Worm (Caenorhabditis elegans) whole organism, midembryonic: ENCODE measurements around the gene C16D9.5.

Experiments
- T22C8.4 ChIP-seq: fragments of 200-800 bp; sonication (Bioruptor generic); IDR thresholded peaks from 2 replicates; pipeline ENCODE4 v1.3.6; 2022; ENCODE audit warnings: missing genetic modification characterization, missing compliant biosample characterization
- cog-1 ChIP-seq: sonication (generic microtip); optimal IDR thresholded peaks from 2 replicates; lab custom pipeline; 2016; ENCODE audit warnings: missing genetic modification characterization, missing compliant biosample characterization
- flt-1 ChIP-seq: fragments of 200-800 bp; sonication (Bioruptor generic); IDR thresholded peaks from 2 replicates; pipeline ENCODE4 v1.3.6; 2022; ENCODE audit warnings: missing genetic modification characterization, missing compliant biosample characterization
- klf-2 ChIP-seq: fragments of 200-800 bp; sonication (Bioruptor generic); conservative IDR thresholded peaks from 2 replicates; pipeline ENCODE4 v1.3.6; 2022; ENCODE audit warnings: missing genetic modification reagents, missing genetic modification characterization, missing compliant biosample characterization
- med-1 ChIP-seq: sonication (generic microtip); optimal IDR thresholded peaks from 2 replicates; lab custom pipeline; 2017; ENCODE audit warnings: missing genetic modification characterization, mild to moderate bottlenecking, missing compliant biosample characterization, antibody characterized with exemption, missing genetic modification reagents; ENCODE audit not compliant: insufficient read depth
- ref-1 ChIP-seq: fragments of 200-800 bp; sonication (Bioruptor generic); conservative IDR thresholded peaks from 2 replicates; pipeline ENCODE4 v1.3.6; 2022; ENCODE audit warnings: missing genetic modification reagents, missing genetic modification characterization, missing compliant biosample characterization
- tab-1 ChIP-seq: fragments of 200-800 bp; sonication (Bioruptor generic); IDR thresholded peaks from 2 replicates; pipeline ENCODE4 v1.3.6; 2022; ENCODE audit warnings: missing genetic modification characterization, missing compliant biosample characterization
- ztf-23 ChIP-seq: fragments of 200-800 bp; sonication (Bioruptor generic); IDR thresholded peaks from 2 replicates; pipeline ENCODE4 v1.3.6; 2022; ENCODE audit warnings: missing genetic modification reagents, missing genetic modification characterization, missing compliant biosample characterization
- ztf-29 ChIP-seq: fragments of 200-800 bp; sonication (Bioruptor generic); IDR thresholded peaks from 2 replicates; pipeline ENCODE4 v1.3.6; 2022; ENCODE audit warnings: missing genetic modification reagents, missing genetic modification characterization, missing compliant biosample characterization

The C16D9.5 gene

DNA sequence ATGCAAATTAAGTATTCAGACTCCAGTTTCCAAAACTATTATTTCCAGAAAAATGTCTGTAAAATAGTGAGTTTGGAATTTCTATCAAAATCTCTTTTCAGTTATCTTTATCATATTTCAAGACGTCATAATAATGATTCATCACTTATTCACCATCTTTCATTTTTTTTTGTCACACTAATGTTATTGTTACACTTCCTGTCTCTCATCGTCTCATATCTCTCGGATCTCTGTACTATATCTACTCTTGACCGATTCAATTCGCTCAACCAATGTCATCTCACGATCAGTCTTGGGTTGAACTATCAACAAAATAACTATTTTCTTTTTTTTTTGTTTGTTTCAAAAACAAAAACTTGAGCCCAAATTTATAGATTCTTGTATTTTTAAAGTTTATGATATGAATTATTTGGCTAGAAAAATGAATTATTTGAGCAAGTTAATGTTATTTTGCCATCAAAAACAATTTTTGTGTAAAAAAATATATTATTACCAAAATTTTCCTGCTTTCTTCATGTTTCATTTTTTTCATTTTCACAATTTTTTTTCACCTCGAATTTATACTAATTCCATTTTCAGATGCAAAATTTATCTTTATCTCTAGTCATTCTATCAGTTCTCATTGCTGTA is 44.0 kb downstream of the C16D9.5 start, which contains the start of gene cri-2:
cri-2 (plus strand) TSS at position 580 of the 630 bp plus-strand sequence.
- no peak for TF ChIP-seq ztf-29 (GFP tag; lab: Robert Waterston, UW)
- TF ChIP-seq flt-1 (GFP tag; lab: Robert Waterston, UW), result no peak
- no peak for TF ChIP-seq med-1 (GFP tag; lab: Kevin White, UChicago)
- no peak for TF ChIP-seq tab-1 (GFP tag; lab: Robert Waterston, UW)
- no peak for TF ChIP-seq klf-2 (GFP tag; lab: Robert Waterston, UW)
- no peak for TF ChIP-seq cog-1 (tag; lab: Kevin White, UChicago)
- TF ChIP-seq T22C8.4, result no peak
- TF ChIP-seq ztf-23 (GFP tag; lab: Robert Waterston, UW), result no peak
- TF ChIP-seq ref-1 (GFP tag; lab: Robert Waterston, UW), result no peak

DNA sequence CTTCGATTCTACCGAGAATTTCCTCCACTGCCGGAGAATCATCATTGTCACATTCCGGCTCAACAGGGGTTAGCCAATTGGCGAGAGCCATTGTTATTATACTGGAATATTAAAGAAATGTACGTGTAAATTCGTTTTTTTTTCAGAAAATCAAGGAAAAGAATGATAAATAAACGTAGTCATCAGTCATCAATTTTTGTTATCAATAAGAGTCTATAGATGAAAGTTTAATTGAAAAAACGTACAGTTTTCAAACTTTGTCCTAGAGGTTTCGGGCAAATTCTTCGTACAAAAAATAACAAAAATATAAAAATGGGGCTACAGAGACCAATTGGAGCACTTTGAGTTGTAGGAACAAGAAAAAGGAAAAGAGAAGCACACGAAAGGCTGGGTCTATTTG is 46.4 kb downstream of the C16D9.5 start, which contains the start of gene F20D6.11:
F20D6.11 (minus strand) TSS at position 101 of the 400 bp plus-strand sequence.
- no peak for TF ChIP-seq med-1 (GFP tag; lab: Kevin White, UChicago)
- no peak for TF ChIP-seq cog-1 (tag; lab: Kevin White, UChicago)
- no peak for TF ChIP-seq tab-1 (GFP tag; lab: Robert Waterston, UW)
- no peak for TF ChIP-seq ref-1 (GFP tag; lab: Robert Waterston, UW)
- no peak for TF ChIP-seq ztf-23 (GFP tag; lab: Robert Waterston, UW)
- TF ChIP-seq ztf-29 (GFP tag; lab: Robert Waterston, UW), result no peak
- no peak for TF ChIP-seq klf-2 (GFP tag; lab: Robert Waterston, UW)
- no peak for TF ChIP-seq flt-1 (GFP tag; lab: Robert Waterston, UW)
- no peak for TF ChIP-seq T22C8.4

ce11 chrV:8196993-8197392 is 48.4 kb downstream of the C16D9.5 start:
- TF ChIP-seq ztf-23 (GFP tag; lab: Robert Waterston, UW), result no peak
- TF ChIP-seq cog-1 (tag; lab: Kevin White, UChicago), result no peak
- TF ChIP-seq ztf-29 (GFP tag; lab: Robert Waterston, UW), result no peak
- no peak for TF ChIP-seq flt-1 (GFP tag; lab: Robert Waterston, UW)
- TF ChIP-seq T22C8.4, result no peak
- no peak for TF ChIP-seq klf-2 (GFP tag; lab: Robert Waterston, UW)
- TF ChIP-seq ref-1 (GFP tag; lab: Robert Waterston, UW), result no peak
- no peak for TF ChIP-seq tab-1 (GFP tag; lab: Robert Waterston, UW)
- no peak for TF ChIP-seq med-1 (GFP tag; lab: Kevin White, UChicago)

DNA sequence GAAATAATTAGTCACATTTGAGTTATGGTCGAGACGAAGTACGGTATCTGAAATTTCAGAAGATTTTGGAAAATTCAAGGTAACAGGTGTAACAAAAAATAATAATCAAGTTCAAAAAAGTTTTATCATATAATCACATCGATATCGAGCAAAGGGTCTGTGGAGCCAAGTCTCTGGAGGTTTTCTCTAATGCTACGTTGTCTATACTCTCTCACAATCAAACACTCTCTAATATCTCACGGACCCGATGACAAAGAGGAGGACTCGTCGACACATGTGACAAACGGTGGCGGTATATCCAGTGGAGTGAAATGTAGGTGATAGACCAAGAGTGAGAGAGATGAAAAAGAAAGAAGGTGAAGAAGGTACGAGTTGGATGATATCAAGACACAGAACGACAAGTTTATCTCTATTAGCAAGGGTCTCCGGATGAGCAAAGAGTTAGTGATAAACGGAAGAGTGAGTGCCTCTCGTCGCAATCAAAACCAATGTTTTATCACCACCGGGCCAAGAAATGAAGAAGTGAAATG is 49.4 kb downstream of the C16D9.5 start, which contains the start of gene F20D6.10:
F20D6.10 (minus strand) TSS at position 51 of the 530 bp plus-strand sequence.
- TF ChIP-seq ref-1 (GFP tag; lab: Robert Waterston, UW) (no peak), tab-1 (GFP tag; lab: Robert Waterston, UW) (no peak), med-1 (GFP tag; lab: Kevin White, UChicago) (no peak), flt-1 (GFP tag; lab: Robert Waterston, UW) (no peak), klf-2 (GFP tag; lab: Robert Waterston, UW) (no peak), ztf-29 (GFP tag; lab: Robert Waterston, UW) (no peak), ztf-23 (GFP tag; lab: Robert Waterston, UW) (no peak), T22C8.4 (no peak), cog-1 (tag; lab: Kevin White, UChicago) (no peak)
